Fruit fly (Drosophila melanogaster): Measurements from ENCODE around the gene B-H2.
A peak's percentile ranks its signal among the peaks of the same experiment; 100 is the strongest.

B-H2 gene

dm6 chrX:17290960-17291432, 23.4 kb upstream of the B-H2 start:
- TF ChIP-seq sens (GFP tag) = peak; percentile 62
- TF ChIP-seq Taf1 (GFP tag; IDR thresholded peaks at IDR 0.05) = no peak
- TF ChIP-seq dysf (GFP tag; IDR thresholded peaks at IDR 0.05) = 0 out of 3 replicates have a peak, but pooled peaks have one; percentile 15
- TF ChIP-seq Pdp1 (GFP tag; optimal IDR thresholded peaks at IDR 0.05) = peak in 1 of 2 experiments; percentile 8
- peak; percentile 11 for TF ChIP-seq CG7839 (tag; optimal IDR thresholded peaks at IDR 0.05)
- peak; percentile 6 for TF ChIP-seq Oli (tag; optimal IDR thresholded peaks at IDR 0.05)
- TF ChIP-seq CG17361 (GFP tag; IDR thresholded peaks at IDR 0.05) = 0 out of 3 replicates have a peak, but pooled peaks have one; percentile 11
- TF ChIP-seq CG10147 (GFP tag; optimal IDR thresholded peaks at IDR 0.05) = no peak
- peak; percentile 2 for TF ChIP-seq grau (tag; optimal IDR thresholded peaks at IDR 0.05)
- TF ChIP-seq CG8924 (tag; optimal IDR thresholded peaks at IDR 0.05) = no peak
- no peak for TF ChIP-seq Sry-β (GFP tag; optimal IDR thresholded peaks at IDR 0.05)
- no peak for TF ChIP-seq pfk (GFP tag; optimal IDR thresholded peaks at IDR 0.05)
- TF ChIP-seq Med (GFP tag) = peak; percentile 45
- TF ChIP-seq Bteb2 (GFP tag; optimal IDR thresholded peaks at IDR 0.05) = no peak
- no peak for TF ChIP-seq lab (GFP tag; optimal IDR thresholded peaks at IDR 0.05)
- peak; percentile 2 for TF ChIP-seq CG2678 (tag; optimal IDR thresholded peaks at IDR 0.05)
- TF ChIP-seq D19A (tag; optimal IDR thresholded peaks at IDR 0.05) = no peak
- TF ChIP-seq sob (GFP tag; IDR thresholded peaks at IDR 0.05) = no peak
- TF ChIP-seq CTCF (GFP tag; optimal IDR thresholded peaks at IDR 0.05) = peak; percentile 78
- no peak for TF ChIP-seq bcd (GFP tag; optimal IDR thresholded peaks at IDR 0.05)
- TF ChIP-seq ken (GFP tag; IDR thresholded peaks at IDR 0.05) = no peak

dm6 chrX:17292050-17292730, 22.2 kb upstream of the B-H2 start:
- no peak for TF ChIP-seq HLH4C (GFP tag; IDR thresholded peaks at IDR 0.05; ENCODE audit: partially characterized antibody)
- TF ChIP-seq Taf1 (GFP tag; IDR thresholded peaks at IDR 0.05) = no peak
- TF ChIP-seq CG31224 (GFP tag; IDR thresholded peaks at IDR 0.05) = no peak
- 0 out of 3 replicates have a peak, but pooled peaks have one; percentile 27 for TF ChIP-seq CG34422 (GFP tag; IDR thresholded peaks at IDR 0.05)
- TF ChIP-seq CG1792 (GFP tag; optimal IDR thresholded peaks at IDR 0.05) = no peak
- no peak for TF ChIP-seq CG34224 (GFP tag; IDR thresholded peaks at IDR 0.05; ENCODE audit: partially characterized antibody)
- no peak for TF ChIP-seq Mes4 (GFP tag; optimal IDR thresholded peaks at IDR 0.05)
- peak; percentile 51; the same call in 1 of the 2 replicates for TF ChIP-seq HLH3B (GFP tag; IDR thresholded peaks at IDR 0.05)
- TF ChIP-seq da (GFP tag; optimal IDR thresholded peaks at IDR 0.05) = no peak
- peak; percentile 63 for TF ChIP-seq mam (GFP tag; optimal IDR thresholded peaks at IDR 0.05)
- TF ChIP-seq CG32772 (GFP tag; IDR thresholded peaks at IDR 0.05) = peak; percentile 38
- peak; percentile 75 for TF ChIP-seq CG7556 (GFP tag; optimal IDR thresholded peaks at IDR 0.05)
- 0 out of 2 replicates have a peak, but pooled peaks have one; percentile 30 for TF ChIP-seq gt (GFP tag; IDR thresholded peaks at IDR 0.05)
- TF ChIP-seq wdn (GFP tag; IDR thresholded peaks at IDR 0.05) = no peak
- no peak for TF ChIP-seq YL-1 (GFP tag; optimal IDR thresholded peaks at IDR 0.05)
- TF ChIP-seq insv (GFP tag; optimal IDR thresholded peaks at IDR 0.05) = no peak
- TF ChIP-seq nerfin-1 (tag; optimal IDR thresholded peaks at IDR 0.05) = peak; percentile 60
- peak; percentile 26 for TF ChIP-seq Hr3 (GFP tag; optimal IDR thresholded peaks at IDR 0.05)
- TF ChIP-seq Rfx (GFP tag; IDR thresholded peaks at IDR 0.05) = peak; percentile 69
- TF ChIP-seq CG16813 (GFP tag; IDR thresholded peaks at IDR 0.05; ENCODE audit: partially characterized antibody) = no peak
- TF ChIP-seq Sin3A (optimal IDR thresholded peaks at IDR 0.05) = no peak
- TF ChIP-seq Tbp (GFP tag; optimal IDR thresholded peaks at IDR 0.05) = no peak
- TF ChIP-seq CG3163 (GFP tag; optimal IDR thresholded peaks at IDR 0.05) = no peak
- 0 out of 2 replicates have a peak, but pooled peaks have one; percentile 6 for TF ChIP-seq CG11085 (GFP tag; IDR thresholded peaks at IDR 0.05)
- TF ChIP-seq Dip3 (GFP tag; optimal IDR thresholded peaks at IDR 0.05) = peak; percentile 62
- peak; percentile 15 for TF ChIP-seq CTCF (GFP tag; optimal IDR thresholded peaks at IDR 0.05)
- TF ChIP-seq CG11456 (GFP tag; IDR thresholded peaks at IDR 0.05) = no peak
- no peak for TF ChIP-seq HmgD (GFP tag; optimal IDR thresholded peaks at IDR 0.05)
- peak; percentile 58 for TF ChIP-seq CG32767 (GFP tag; IDR thresholded peaks at IDR 0.05)
- TF ChIP-seq CG7987 (GFP tag; optimal IDR thresholded peaks at IDR 0.05) = no peak
- TF ChIP-seq CG9609 (GFP tag; optimal IDR thresholded peaks at IDR 0.05) = peak; percentile 25
- TF ChIP-seq Dbx (GFP tag; IDR thresholded peaks at IDR 0.05) = peak; percentile 65

Data from whole organism, embryonic.